Fruit fly (Drosophila melanogaster) whole organism, embryonic: ENCODE results near the gene mirr.

Source experiments
- Awh ChIP-seq: fragments of 200-800 bp; sonication (Bioruptor generic); IDR thresholded peaks from 2 replicates; pipeline ENCODE4, ENCODE4 v1.3.6; 2022; ENCODE audit warnings: missing biosample characterization, missing genetic modification characterization
- B-H2 ChIP-seq: fragments of 200-800 bp; sonication (Bioruptor generic); optimal IDR thresholded peaks from 2 replicates; lab custom pipeline; 2018; ENCODE audit warnings: missing biosample characterization, mild to moderate bottlenecking, missing genetic modification characterization
- CG10543 ChIP-seq: fragments of 200-800 bp; sonication (Bioruptor generic); optimal IDR thresholded peaks from 3 replicates; lab custom pipeline; 2017; ENCODE audit warnings: missing biosample characterization, mild to moderate bottlenecking, missing genetic modification characterization, moderate library complexity
- CG12104 ChIP-seq: fragments of 200-800 bp; sonication (Bioruptor generic); optimal IDR thresholded peaks from 3 replicates; lab custom pipeline; 2016; ENCODE audit warnings: missing biosample characterization, missing genetic modification characterization
- CG1792 ChIP-seq: fragments of 200-800 bp; sonication (Bioruptor generic); optimal IDR thresholded peaks from 2 replicates; lab custom pipeline; 2016; ENCODE audit warnings: missing biosample characterization, missing genetic modification characterization
- CG2199 ChIP-seq: fragments of 200-800 bp; sonication (Bioruptor generic); IDR thresholded peaks from 3 replicates; pipeline ENCODE4 v1.3.6; 2022; ENCODE audit warnings: missing biosample characterization, missing genetic modification characterization
- CG31224 ChIP-seq: fragments of 200-800 bp; sonication (Bioruptor generic); IDR thresholded peaks from 2 replicates; pipeline ENCODE4 v1.3.6; 2022; ENCODE audit warnings: missing biosample characterization, missing genetic modification characterization
- CG42726 ChIP-seq: fragments of 200-800 bp; sonication (Bioruptor generic); IDR thresholded peaks from 2 replicates; pipeline ENCODE4 v1.3.6; 2022; ENCODE audit warnings: missing biosample characterization, missing genetic modification characterization; ENCODE audit not compliant: partially characterized antibody
- CG5953 ChIP-seq: fragments of 200-800 bp; sonication (Bioruptor generic); IDR thresholded peaks from 2 replicates; pipeline ENCODE4 v1.3.6; 2022; ENCODE audit warnings: missing biosample characterization, missing genetic modification characterization
- CG6254 ChIP-seq: fragments of 200-800 bp; sonication (Bioruptor generic); optimal IDR thresholded peaks from 3 replicates; lab custom pipeline; 2017; ENCODE audit warnings: mild to moderate bottlenecking, missing biosample characterization, missing genetic modification reagents, missing genetic modification characterization
- CG6689 ChIP-seq: fragments of 200-800 bp; sonication (Bioruptor generic); IDR thresholded peaks from 2 replicates; pipeline ENCODE4 v1.3.6; 2022; ENCODE audit warnings: missing biosample characterization, missing genetic modification characterization
- CG7987 ChIP-seq: fragments of 200-800 bp; sonication (Bioruptor generic); optimal IDR thresholded peaks from 2 replicates; lab custom pipeline; 2018; ENCODE audit warnings: missing biosample characterization, mild to moderate bottlenecking, missing genetic modification characterization, moderate library complexity
- CG8290 ChIP-seq, 3 experiments: fragments of 200-800 bp; sonication (Bioruptor generic); optimal IDR thresholded peaks; 2 replicates each; lab custom pipeline; 2016 to 2019; ENCODE audit warnings: missing biosample characterization in 3 of 3, missing genetic modification characterization in 3 of 3, mild to moderate bottlenecking in 2 of 3, moderate library complexity in 1 of 3
- CHES-1-like ChIP-seq: fragments of 200-800 bp; sonication (Bioruptor generic); optimal IDR thresholded peaks from 2 replicates; lab custom pipeline; 2016; ENCODE audit warnings: missing biosample characterization, missing genetic modification characterization
- Deaf1 ChIP-seq: fragments of 200-800 bp; optimal IDR thresholded peaks from 3 replicates; lab custom pipeline; 2019; ENCODE audit warnings: missing biosample characterization, mild to moderate bottlenecking, missing genetic modification characterization, moderate library complexity
- Eip74EF ChIP-seq, 2 experiments: fragments of 200-800 bp in 1 of 2; fragments of >200 bp in 1 of 2; sonication (Bioruptor generic) in 1 of 2; optimal IDR thresholded peaks; 2 replicates each; lab custom pipeline; 2017 to 2019; ENCODE audit warnings: missing biosample characterization in 2 of 2, missing genetic modification characterization in 2 of 2, mild to moderate bottlenecking in 1 of 2, moderate library complexity in 1 of 2
- Ets65A ChIP-seq: fragments of 200-800 bp; sonication (Bioruptor generic); peaks from one replicate; lab custom pipeline; 2016; ENCODE audit warnings: missing biosample characterization, missing genetic modification characterization
- Ets97D ChIP-seq: fragments of 200-800 bp; sonication (Bioruptor generic); optimal IDR thresholded peaks from 3 replicates; lab custom pipeline; 2016; ENCODE audit warnings: missing biosample characterization, missing genetic modification characterization
- H15 ChIP-seq: fragments of 200-800 bp; sonication (Bioruptor generic); IDR thresholded peaks from 3 replicates; pipeline ENCODE4 v1.3.6; 2022; ENCODE audit warnings: missing biosample characterization, missing genetic modification characterization
- Opbp ChIP-seq: fragments of 200-800 bp; sonication (Bioruptor generic); IDR thresholded peaks from 3 replicates; pipeline ENCODE4 v1.3.6; 2022; ENCODE audit warnings: missing biosample characterization, missing genetic modification characterization; ENCODE audit not compliant: partially characterized antibody
- Sry-β ChIP-seq: fragments of 200-800 bp; sonication (Bioruptor generic); optimal IDR thresholded peaks from 2 replicates; lab custom pipeline; 2018; ENCODE audit warnings: missing biosample characterization, mild to moderate bottlenecking, missing genetic modification characterization, moderate library complexity
- Trl ChIP-seq, 3 experiments: fragments of >200 bp in 2 of 3; fragments of 200-800 bp in 1 of 3; sonication (Bioruptor generic) in 1 of 3; optimal IDR thresholded peaks; 2 replicates in 1 of 3; 3 replicates in 2 of 3; lab custom pipeline; 2016 to 2017; ENCODE audit warnings: missing biosample characterization in 1 of 3, missing genetic modification characterization in 1 of 3
- abd-A ChIP-seq: fragments of 200-800 bp; sonication (Bioruptor generic); optimal IDR thresholded peaks from 3 replicates; lab custom pipeline; 2019; ENCODE audit warnings: missing biosample characterization, mild to moderate bottlenecking, missing genetic modification characterization, moderate library complexity
- ara ChIP-seq: fragments of 200-800 bp; sonication (Bioruptor generic); IDR thresholded peaks from 2 replicates; pipeline ENCODE4 v1.3.6; 2022; ENCODE audit warnings: missing biosample characterization, missing genetic modification characterization
- bowl ChIP-seq: fragments of 200-800 bp; sonication (Bioruptor generic); IDR thresholded peaks from 2 replicates; pipeline ENCODE4 v1.3.6; 2022; ENCODE audit warnings: missing biosample characterization, missing genetic modification characterization
- cg ChIP-seq: fragments of 200-800 bp; sonication (Bioruptor generic); optimal IDR thresholded peaks from 3 replicates; lab custom pipeline; 2019; ENCODE audit warnings: missing biosample characterization, mild to moderate bottlenecking, missing genetic modification characterization, moderate library complexity
- chinmo ChIP-seq: fragments of 200-800 bp; sonication (Bioruptor generic); IDR thresholded peaks from 4 replicates; pipeline ENCODE4 v1.3.6; 2022; ENCODE audit warnings: missing biosample characterization, missing genetic modification characterization; ENCODE audit not compliant: partially characterized antibody
- ewg ChIP-seq: fragments of 200-800 bp; sonication (Bioruptor generic); optimal IDR thresholded peaks from 3 replicates; lab custom pipeline; 2017; ENCODE audit warnings: mild to moderate bottlenecking, missing biosample characterization, missing genetic modification reagents, missing genetic modification characterization
- fd96Cb ChIP-seq: fragments of 200-800 bp; sonication (Bioruptor generic); optimal IDR thresholded peaks from 2 replicates; lab custom pipeline; 2018; ENCODE audit warnings: missing biosample characterization, mild to moderate bottlenecking, missing genetic modification characterization, moderate library complexity
- grau ChIP-seq: fragments of 200-800 bp; optimal IDR thresholded peaks from 3 replicates; lab custom pipeline; 2019; ENCODE audit warnings: missing biosample characterization, mild to moderate bottlenecking, missing genetic modification characterization, moderate library complexity
- grn ChIP-seq: fragments of 200-800 bp; sonication (Bioruptor generic); optimal IDR thresholded peaks from 3 replicates; lab custom pipeline; 2017; ENCODE audit warnings: missing biosample characterization, missing genetic modification characterization
- insv ChIP-seq, 2 experiments: fragments of 200-800 bp; sonication (Bioruptor generic); optimal IDR thresholded peaks; 3 replicates each; lab custom pipeline; 2016 to 2018; ENCODE audit warnings: missing biosample characterization in 2 of 2, missing genetic modification characterization in 2 of 2
- kay ChIP-seq: fragments of 200-800 bp; sonication (Bioruptor generic); optimal IDR thresholded peaks from 2 replicates; lab custom pipeline; 2016; ENCODE audit warnings: missing biosample characterization, missing genetic modification characterization
- klu ChIP-seq: fragments of 200-800 bp; sonication (Bioruptor generic); IDR thresholded peaks from 2 replicates; pipeline ENCODE4 v1.3.6; 2022; ENCODE audit warnings: missing biosample characterization, missing genetic modification characterization
- lbe ChIP-seq: fragments of 200-800 bp; sonication (Bioruptor generic); optimal IDR thresholded peaks from 2 replicates; lab custom pipeline; 2016; ENCODE audit warnings: missing biosample characterization, mild to moderate bottlenecking, missing genetic modification characterization
- mirr ChIP-seq: fragments of 200-800 bp; sonication (Bioruptor generic); optimal IDR thresholded peaks from 3 replicates; lab custom pipeline; 2018; ENCODE audit warnings: missing biosample characterization, mild to moderate bottlenecking, missing genetic modification characterization
- nerfin-2 ChIP-seq: fragments of 200-800 bp; sonication (Bioruptor generic); IDR thresholded peaks from 2 replicates; pipeline ENCODE4 v1.3.6; 2022; ENCODE audit warnings: missing biosample characterization, missing genetic modification characterization; ENCODE audit not compliant: partially characterized antibody
- nom ChIP-seq: fragments of 200-800 bp; sonication (Bioruptor generic); optimal IDR thresholded peaks from 2 replicates; lab custom pipeline; 2017; ENCODE audit warnings: missing biosample characterization, missing genetic modification characterization, mild to moderate bottlenecking, moderate library complexity, missing genetic modification reagents
- onecut ChIP-seq: fragments of 200-800 bp; sonication (Bioruptor generic); IDR thresholded peaks from 2 replicates; pipeline ENCODE4 v1.3.6; 2022; ENCODE audit warnings: missing biosample characterization, missing genetic modification characterization
- pho ChIP-seq: fragments of 200-800 bp; sonication (Bioruptor generic); optimal IDR thresholded peaks from 2 replicates; lab custom pipeline; 2016; ENCODE audit warnings: missing biosample characterization, missing genetic modification characterization
- phol ChIP-seq: fragments of 200-800 bp; sonication (Bioruptor generic); optimal IDR thresholded peaks from 3 replicates; lab custom pipeline; 2018; ENCODE audit warnings: missing biosample characterization, mild to moderate bottlenecking, missing genetic modification characterization, moderate library complexity
- salm ChIP-seq: fragments of 200-800 bp; sonication (Bioruptor generic); optimal IDR thresholded peaks from 2 replicates; lab custom pipeline; 2018; ENCODE audit warnings: missing biosample characterization, mild to moderate bottlenecking, missing genetic modification characterization
- sd ChIP-seq: fragments of 200-800 bp; sonication (Bioruptor generic); optimal IDR thresholded peaks from 3 replicates; lab custom pipeline; 2018; ENCODE audit warnings: missing biosample characterization, mild to moderate bottlenecking, missing genetic modification characterization, moderate library complexity
- ttk ChIP-seq: fragments of 200-800 bp; sonication (Bioruptor generic); IDR thresholded peaks from 2 replicates; pipeline ENCODE4 v2.1.2; 2022; ENCODE audit warnings: missing biosample characterization, missing genetic modification characterization
- wek ChIP-seq: fragments of 200-800 bp; sonication (Bioruptor generic); optimal IDR thresholded peaks from 3 replicates; lab custom pipeline; 2018; ENCODE audit warnings: missing biosample characterization, mild to moderate bottlenecking, missing genetic modification characterization, moderate library complexity

The mirr gene

dm6 chr3L:12675251-12675860, 18.1 kb upstream of the mirr start (continued):
- TF ChIP-seq chinmo (GFP tag; lab: Robert Waterston, UW) (peak; percentile 46; the same call in 1 of the 4 replicates), pho (GFP tag; lab: Kevin White, UChicago) (no peak), wek (GFP tag; lab: Kevin White, UChicago) (no peak), sd (tag; lab: Kevin White, UChicago) (peak; percentile 38), H15 (GFP tag; lab: Robert Waterston, UW) (no peak), Eip74EF (GFP tag; optimal IDR thresholded peaks at IDR 0.05; lab: Kevin White, UChicago) (no peak), CG1792 (GFP tag; lab: Kevin White, UChicago) (no peak), lbe (GFP tag; lab: Kevin White, UChicago) (no peak), abd-A (tag; lab: Kevin White, UChicago) (peak; percentile 84), Sry-β (GFP tag; lab: Kevin White, UChicago) (no peak), CG12104 (GFP tag; lab: Kevin White, UChicago) (no peak), CG6689 (GFP tag; lab: Robert Waterston, UW) (no peak), CG6254 (peak; percentile 1), CG8290 (GFP tag; optimal IDR thresholded peaks at IDR 0.05; lab: Kevin White, UChicago) (no peak), CG8290 (tag; optimal IDR thresholded peaks at IDR 0.05; lab: Kevin White, UChicago) (no peak), cg (GFP tag; lab: Kevin White, UChicago) (peak; percentile 36), CG5953 (GFP tag; lab: Robert Waterston, UW) (no peak), fd96Cb (tag; lab: Kevin White, UChicago) (no peak), Opbp (GFP tag; lab: Robert Waterston, UW) (no peak), CG2199 (GFP tag; lab: Robert Waterston, UW) (0 out of 3 replicates have a peak, but pooled peaks have one; percentile 23), mirr (GFP tag; lab: Kevin White, UChicago) (peak; percentile 81), insv (GFP tag; optimal IDR thresholded peaks at IDR 0.05; lab: Kevin White, UChicago) (no peak), ewg (no peak), Awh (GFP tag; lab: Robert Waterston, UW) (peak; percentile 38; the same call in 1 of the 2 replicates), ttk (GFP tag; lab: Robert Waterston, UW) (no peak), Deaf1 (tag; lab: Kevin White, UChicago) (peak; percentile 2), CG31224 (GFP tag; lab: Robert Waterston, UW) (no peak), grn (GFP tag; lab: Kevin White, UChicago) (peak; percentile 66), Ets65A (no peak), kay (no peak), Ets97D (GFP tag; lab: Kevin White, UChicago) (no peak), CG42726 (GFP tag; lab: Robert Waterston, UW) (no peak), bowl (peak; percentile 69; the same call in 1 of the 2 replicates), phol (no peak), klu (GFP tag; lab: Robert Waterston, UW) (no peak), nom (GFP tag; lab: Kevin White, UChicago) (no peak), B-H2 (GFP tag; lab: Kevin White, UChicago) (peak; percentile 33), CG10543 (no peak), ara (GFP tag; lab: Robert Waterston, UW) (0 out of 2 replicates have a peak, but pooled peaks have one; percentile 48), onecut (GFP tag; lab: Robert Waterston, UW) (no peak), salm (tag; lab: Kevin White, UChicago) (peak; percentile 40), CHES-1-like (GFP tag; lab: Kevin White, UChicago) (no peak), CG7987 (GFP tag; lab: Kevin White, UChicago) (no peak), Trl (optimal IDR thresholded peaks at IDR 0.05; lab: Kevin White, UChicago) (no peak), Trl (GFP tag; optimal IDR thresholded peaks at IDR 0.05; lab: Kevin White, UChicago) (no peak), grau (tag; lab: Kevin White, UChicago) (peak; percentile 74), nerfin-2 (GFP tag; lab: Robert Waterston, UW) (no peak)
